Fruit fly (Drosophila melanogaster): Measurements from ENCODE around the gene CG10631.

DNA sequence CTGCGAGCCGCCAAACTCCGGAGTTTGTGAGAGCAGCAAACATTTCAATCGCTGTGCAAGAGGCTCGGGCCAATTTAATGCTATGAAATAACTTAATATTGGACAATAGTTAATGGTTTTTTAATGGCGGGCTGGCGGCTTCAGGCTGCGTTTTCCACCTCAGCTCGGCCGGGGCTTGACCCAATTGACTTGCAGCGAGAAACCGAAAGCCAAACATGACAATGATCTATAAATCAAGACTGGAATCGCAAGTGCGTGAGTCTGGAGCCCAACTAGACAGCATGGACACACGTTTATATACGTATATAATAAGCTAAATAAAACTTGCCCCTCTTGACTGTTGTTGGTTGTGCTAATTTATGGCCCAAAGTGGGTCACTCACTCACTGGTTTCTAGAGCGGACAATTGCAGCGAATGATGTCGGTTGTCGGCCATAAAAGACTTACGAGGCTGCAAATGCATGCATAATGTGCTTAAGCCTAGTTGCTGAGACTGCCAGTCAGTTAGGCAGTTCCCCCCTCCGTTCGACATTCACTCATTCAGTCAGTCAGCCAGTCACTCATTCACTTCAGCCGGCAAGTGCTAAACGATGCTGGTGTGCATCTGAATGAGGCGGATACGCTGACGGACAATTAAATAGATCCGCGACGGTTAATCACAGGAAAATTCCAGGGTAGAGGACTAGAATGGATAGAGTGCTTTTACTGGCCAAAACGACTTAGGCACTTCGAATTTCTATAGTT is 28.3 kb upstream of the CG10631 start:
- no peak for TF ChIP-seq usp (GFP tag; optimal IDR thresholded peaks at IDR 0.05)
- no peak for TF ChIP-seq psq (optimal IDR thresholded peaks at IDR 0.05)
- TF ChIP-seq pan (optimal IDR thresholded peaks at IDR 0.05), result no peak
- no peak for TF ChIP-seq CG8478 (optimal IDR thresholded peaks at IDR 0.05)
- no peak for TF ChIP-seq Dll (optimal IDR thresholded peaks at IDR 0.05)
- no peak for TF ChIP-seq EcR (GFP tag; optimal IDR thresholded peaks at IDR 0.05)

Measured in whole organism.